Fruit fly (Drosophila melanogaster) whole organism, pupa: ENCODE measurements around the gene CG13449.

Experiments used
- CG14655 ChIP-seq: fragments of 200-800 bp; sonication (Bioruptor generic); optimal IDR thresholded peaks from 3 replicates; lab custom pipeline; 2017; ENCODE audit warnings: mild to moderate bottlenecking, missing biosample characterization, missing genetic modification reagents, missing genetic modification characterization
- CG15710 ChIP-seq: fragments of 200-800 bp; sonication (Bioruptor generic); optimal IDR thresholded peaks from 2 replicates; lab custom pipeline; 2018; ENCODE audit warnings: missing biosample characterization, mild to moderate bottlenecking, missing genetic modification characterization, moderate library complexity
- CG8301 ChIP-seq: fragments of 200-800 bp; sonication (Bioruptor generic); optimal IDR thresholded peaks from 2 replicates; lab custom pipeline; 2018; ENCODE audit warnings: missing biosample characterization, mild to moderate bottlenecking, missing genetic modification characterization
- D1 ChIP-seq: fragments of 200-800 bp; sonication (Bioruptor generic); optimal IDR thresholded peaks from 2 replicates; lab custom pipeline; 2018; ENCODE audit warnings: missing biosample characterization, mild to moderate bottlenecking, missing genetic modification characterization, moderate library complexity
- Ets98B ChIP-seq: fragments of 200-800 bp; sonication (Bioruptor generic); IDR thresholded peaks from 2 replicates; pipeline ENCODE4 v1.3.6; 2022; ENCODE audit warnings: missing biosample characterization, missing genetic modification characterization
- Pif1B ChIP-seq: fragments of 200-800 bp; sonication (Bioruptor generic); optimal IDR thresholded peaks from 3 replicates; lab custom pipeline; 2016; ENCODE audit warnings: missing biosample characterization, missing genetic modification characterization
- Snoo ChIP-seq: fragments of 200-800 bp; sonication (Bioruptor generic); optimal IDR thresholded peaks from 3 replicates; lab custom pipeline; 2017; ENCODE audit warnings: missing biosample characterization, mild to moderate bottlenecking, missing genetic modification characterization, inconsistent platforms

DNA sequence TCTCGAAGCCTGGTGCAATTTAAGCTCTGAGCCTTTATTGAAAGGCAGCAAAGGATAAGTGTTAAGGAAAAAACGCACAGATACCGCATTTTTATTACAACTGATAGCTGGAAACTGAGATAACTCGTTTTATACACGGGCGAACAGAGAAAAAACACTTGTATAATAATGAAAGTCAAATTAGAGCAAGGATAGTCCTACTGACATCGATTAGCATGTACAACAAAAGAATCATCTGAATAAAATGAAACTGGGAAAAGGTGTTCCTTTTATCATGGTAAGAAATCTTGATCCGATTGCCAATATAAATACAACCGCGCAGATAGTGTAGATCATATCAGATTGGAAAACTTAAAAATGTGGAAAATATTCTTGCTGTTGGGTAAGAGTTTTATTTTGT is 48.3 kb upstream of the CG13449 start, which contains the start of the genes Eig71Ej and Eig71Ek:
- TF ChIP-seq CG14655 (GFP tag; lab: Kevin White, UChicago) (no peak), CG15710 (tag; lab: Kevin White, UChicago) (no peak), Ets98B (no peak), Snoo (tag; lab: Kevin White, UChicago) (no peak), Pif1B (GFP tag; lab: Kevin White, UChicago) (no peak), D1 (tag; lab: Kevin White, UChicago) (no peak), CG8301 (tag; lab: Kevin White, UChicago) (no peak)
